Fruit fly (Drosophila melanogaster) whole organism, pupa: ENCODE data around the gene CG9706.

Experiments
- CG10348 ChIP-seq: fragments of 200-800 bp; sonication (Bioruptor generic); IDR thresholded peaks from 2 replicates; pipeline ENCODE4 v1.3.6; 2022; ENCODE audit warnings: missing biosample characterization, missing genetic modification characterization
- CG12605 ChIP-seq: fragments of 200-800 bp; sonication (Bioruptor generic); IDR thresholded peaks from 2 replicates; pipeline ENCODE4 v1.3.6; 2022; ENCODE audit warnings: missing biosample characterization, missing genetic modification characterization
- CG13204 ChIP-seq: fragments of 200-800 bp; sonication (Bioruptor generic); optimal IDR thresholded peaks from 2 replicates; lab custom pipeline; 2018; ENCODE audit warnings: missing biosample characterization, mild to moderate bottlenecking, missing genetic modification characterization, moderate library complexity
- CG14655 ChIP-seq: fragments of 200-800 bp; sonication (Bioruptor generic); optimal IDR thresholded peaks from 3 replicates; lab custom pipeline; 2017; ENCODE audit warnings: mild to moderate bottlenecking, missing biosample characterization, missing genetic modification reagents, missing genetic modification characterization
- CG15710 ChIP-seq: fragments of 200-800 bp; sonication (Bioruptor generic); optimal IDR thresholded peaks from 2 replicates; lab custom pipeline; 2018; ENCODE audit warnings: missing biosample characterization, mild to moderate bottlenecking, missing genetic modification characterization, moderate library complexity
- CG17806 ChIP-seq: fragments of 200-800 bp; sonication (Bioruptor generic); optimal IDR thresholded peaks from 2 replicates; lab custom pipeline; 2018; ENCODE audit warnings: missing biosample characterization, mild to moderate bottlenecking, missing genetic modification characterization, moderate library complexity
- CG32121 ChIP-seq: fragments of 200-800 bp; sonication (Bioruptor generic); IDR thresholded peaks from 2 replicates; pipeline ENCODE4 v1.3.6; 2022; ENCODE audit warnings: missing biosample characterization, missing genetic modification characterization
- CG34367 ChIP-seq: fragments of 200-800 bp; sonication (Bioruptor generic); optimal IDR thresholded peaks from 2 replicates; lab custom pipeline; 2018; ENCODE audit warnings: missing biosample characterization, mild to moderate bottlenecking, missing genetic modification characterization
- CG4496 ChIP-seq: fragments of 200-800 bp; sonication (Bioruptor generic); IDR thresholded peaks from 3 replicates; pipeline ENCODE4 v1.3.6; 2022; ENCODE audit warnings: missing biosample characterization, missing genetic modification characterization
- CG8159 ChIP-seq: fragments of 200-800 bp; sonication (Bioruptor generic); optimal IDR thresholded peaks from 3 replicates; lab custom pipeline; 2018; ENCODE audit warnings: missing biosample characterization, mild to moderate bottlenecking, missing genetic modification characterization, moderate library complexity
- CG8301 ChIP-seq: fragments of 200-800 bp; sonication (Bioruptor generic); optimal IDR thresholded peaks from 2 replicates; lab custom pipeline; 2018; ENCODE audit warnings: missing biosample characterization, mild to moderate bottlenecking, missing genetic modification characterization
- CG9948 ChIP-seq: fragments of 200-800 bp; sonication (Bioruptor generic); optimal IDR thresholded peaks from 2 replicates; lab custom pipeline; 2018; ENCODE audit warnings: missing biosample characterization, mild to moderate bottlenecking, missing genetic modification characterization, moderate library complexity
- D1 ChIP-seq: fragments of 200-800 bp; sonication (Bioruptor generic); optimal IDR thresholded peaks from 2 replicates; lab custom pipeline; 2018; ENCODE audit warnings: missing biosample characterization, mild to moderate bottlenecking, missing genetic modification characterization, moderate library complexity
- EcR ChIP-seq: fragments of 200-800 bp; sonication (Bioruptor generic); optimal IDR thresholded peaks from 3 replicates; lab custom pipeline; 2019; ENCODE audit warnings: missing biosample characterization, missing genetic modification characterization, mild to moderate bottlenecking, moderate library complexity, missing genetic modification reagents
- Ets98B ChIP-seq: fragments of 200-800 bp; sonication (Bioruptor generic); IDR thresholded peaks from 2 replicates; pipeline ENCODE4 v1.3.6; 2022; ENCODE audit warnings: missing biosample characterization, missing genetic modification characterization
- Pif1A ChIP-seq: fragments of 200-800 bp; sonication (Bioruptor generic); optimal IDR thresholded peaks from 3 replicates; lab custom pipeline; 2016; ENCODE audit warnings: missing biosample characterization, missing genetic modification characterization
- Pif1B ChIP-seq: fragments of 200-800 bp; sonication (Bioruptor generic); optimal IDR thresholded peaks from 3 replicates; lab custom pipeline; 2016; ENCODE audit warnings: missing biosample characterization, missing genetic modification characterization
- Snoo ChIP-seq: fragments of 200-800 bp; sonication (Bioruptor generic); optimal IDR thresholded peaks from 3 replicates; lab custom pipeline; 2017; ENCODE audit warnings: missing biosample characterization, mild to moderate bottlenecking, missing genetic modification characterization, inconsistent platforms
- fd96Ca ChIP-seq: fragments of 200-800 bp; sonication (Bioruptor generic); IDR thresholded peaks from 3 replicates; pipeline ENCODE4 v1.3.6; 2022; ENCODE audit warnings: missing biosample characterization, missing genetic modification characterization
- gl ChIP-seq: fragments of 200-800 bp; sonication (Bioruptor generic); optimal IDR thresholded peaks from 2 replicates; lab custom pipeline; 2018; ENCODE audit warnings: missing biosample characterization, mild to moderate bottlenecking, missing genetic modification characterization
- rn ChIP-seq: fragments of 200-800 bp; sonication (Bioruptor generic); IDR thresholded peaks from 2 replicates; pipeline ENCODE4 v1.3.6; 2022; ENCODE audit warnings: missing biosample characterization, missing genetic modification characterization

CG9706 gene

dm6 chr3L:16749726-16750125 lies 33.1 kb upstream of the CG9706 start:
- TF ChIP-seq Snoo (tag; lab: Kevin White, UChicago) (no peak), CG4496 (GFP tag; lab: Robert Waterston, UW) (peak; percentile 78), Ets98B (peak; percentile 50; the same call in 1 of the 2 replicates), D1 (tag; lab: Kevin White, UChicago) (peak; percentile 32), gl (tag; lab: Kevin White, UChicago) (peak; percentile 14), CG12605 (no peak), Pif1B (GFP tag; lab: Kevin White, UChicago) (peak; percentile 52), CG9948 (peak; percentile 83), CG8159 (tag; lab: Kevin White, UChicago) (peak; percentile 75), rn (GFP tag; lab: Robert Waterston, UW) (no peak), CG17806 (tag; lab: Kevin White, UChicago) (peak; percentile 79), CG10348 (GFP tag; lab: Robert Waterston, UW) (no peak), CG34367 (tag; lab: Kevin White, UChicago) (peak; percentile 43), CG14655 (GFP tag; lab: Kevin White, UChicago) (peak; percentile 89), CG32121 (GFP tag; lab: Robert Waterston, UW) (no peak), CG8301 (tag; lab: Kevin White, UChicago) (peak; percentile 84), EcR (GFP tag; lab: Kevin White, UChicago) (no peak), Pif1A (GFP tag; lab: Kevin White, UChicago) (peak; percentile 7), CG13204 (GFP tag; lab: Kevin White, UChicago) (no peak), CG15710 (tag; lab: Kevin White, UChicago) (peak; percentile 67), fd96Ca (GFP tag; lab: Robert Waterston, UW) (no peak)

dm6 chr3L:16750750-16751149 lies 32.1 kb upstream of the CG9706 start:
- peak; percentile 28 for TF ChIP-seq CG15710 (tag; lab: Kevin White, UChicago)
- TF ChIP-seq fd96Ca (GFP tag; lab: Robert Waterston, UW) = no peak
- no peak for TF ChIP-seq CG12605
- TF ChIP-seq CG17806 (tag; lab: Kevin White, UChicago) = peak; percentile 11
- TF ChIP-seq CG8159 (tag; lab: Kevin White, UChicago) = peak; percentile 2
- no peak for TF ChIP-seq CG32121 (GFP tag; lab: Robert Waterston, UW)
- TF ChIP-seq CG9948 = peak; percentile 6

dm6 chr3L:16751487-16752054 lies 31.2 kb upstream of the CG9706 start:
- peak; percentile 6; the same call in 1 of the 3 replicates for TF ChIP-seq CG4496 (GFP tag; lab: Robert Waterston, UW)
- peak; percentile 3 for TF ChIP-seq CG15710 (tag; lab: Kevin White, UChicago)
- TF ChIP-seq CG17806 (tag; lab: Kevin White, UChicago) = peak; percentile 31
- TF ChIP-seq CG9948 = peak; percentile 43
- TF ChIP-seq fd96Ca (GFP tag; lab: Robert Waterston, UW) = no peak
- no peak for TF ChIP-seq Ets98B
- peak; percentile 16 for TF ChIP-seq D1 (tag; lab: Kevin White, UChicago)
- TF ChIP-seq Snoo (tag; lab: Kevin White, UChicago) = no peak
- no peak for TF ChIP-seq CG32121 (GFP tag; lab: Robert Waterston, UW)
- TF ChIP-seq CG8159 (tag; lab: Kevin White, UChicago) = peak; percentile 68
- peak; percentile 47 for TF ChIP-seq CG8301 (tag; lab: Kevin White, UChicago)
- peak; percentile 70 for TF ChIP-seq CG14655 (GFP tag; lab: Kevin White, UChicago)
- TF ChIP-seq EcR (GFP tag; lab: Kevin White, UChicago) = peak; percentile 22
- peak; percentile 9 for TF ChIP-seq Pif1B (GFP tag; lab: Kevin White, UChicago)
- no peak for TF ChIP-seq gl (tag; lab: Kevin White, UChicago)

- TF ChIP-seq Pif1A (GFP tag; lab: Kevin White, UChicago) (peak; percentile 80), CG12605 (peak; percentile 86), Snoo (tag; lab: Kevin White, UChicago) (peak; percentile 58), CG13204 (GFP tag; lab: Kevin White, UChicago) (no peak), CG4496 (GFP tag; lab: Robert Waterston, UW) (peak; percentile 87), CG9948 (peak; percentile 83), CG8301 (tag; lab: Kevin White, UChicago) (peak; percentile 90), Ets98B (peak; percentile 78), fd96Ca (GFP tag; lab: Robert Waterston, UW) (peak; percentile 73), D1 (tag; lab: Kevin White, UChicago) (peak; percentile 19), EcR (GFP tag; lab: Kevin White, UChicago) (peak; percentile 86), CG8159 (tag; lab: Kevin White, UChicago) (peak; percentile 68), CG15710 (tag; lab: Kevin White, UChicago) (peak; percentile 63), CG10348 (GFP tag; lab: Robert Waterston, UW) (no peak), CG14655 (GFP tag; lab: Kevin White, UChicago) (peak; percentile 89), rn (GFP tag; lab: Robert Waterston, UW) (peak; percentile 49; the same call in 1 of the 2 replicates), CG32121 (GFP tag; lab: Robert Waterston, UW) (peak; percentile 60), CG34367 (tag; lab: Kevin White, UChicago) (peak; percentile 69), CG17806 (tag; lab: Kevin White, UChicago) (peak; percentile 75), Pif1B (GFP tag; lab: Kevin White, UChicago) (peak; percentile 64), gl (tag; lab: Kevin White, UChicago) (peak; percentile 62)
- TF ChIP-seq, all 21 proteins: peak for 19
Measured at dm6 chr3L:16752402-16753096, 30.3 kb upstream of the CG9706 start.
